Worm (Caenorhabditis elegans) whole organism, late embryonic: Measurements from ENCODE around the gene dot-1.4.
A peak's percentile ranks its signal among the peaks of the same experiment; 100 is the strongest.

Experiments
- C08G9.2 ChIP-seq: sonication (generic microtip); optimal IDR thresholded peaks from 2 replicates; lab custom pipeline; 2016; ENCODE audit warnings: mild to moderate bottlenecking, missing genetic modification characterization, moderate library complexity, missing compliant biosample characterization
- C38D4.7 ChIP-seq: fragments of 200-800 bp; sonication (Bioruptor generic); optimal IDR thresholded peaks from 2 replicates; lab custom pipeline; 2018; ENCODE audit warnings: mild to moderate bottlenecking, missing genetic modification characterization, moderate library complexity, missing compliant biosample characterization
- K02D7.2 ChIP-seq: sonication (generic microtip); optimal IDR thresholded peaks from 2 replicates; lab custom pipeline; 2017; ENCODE audit warnings: mild to moderate bottlenecking, missing genetic modification characterization, missing compliant biosample characterization
- K09A11.1 ChIP-seq: sonication (generic microtip); optimal IDR thresholded peaks from 2 replicates; lab custom pipeline; 2017; ENCODE audit warnings: antibody characterized with exemption, mild to moderate bottlenecking, missing genetic modification characterization, missing compliant biosample characterization; ENCODE audit not compliant: insufficient read depth
- ama-1 ChIP-seq: fragments of 150-350 bp; optimal IDR thresholded peaks from 2 replicates; lab custom pipeline; 2014
- ceh-18 ChIP-seq: sonication (generic microtip); optimal IDR thresholded peaks from 2 replicates; lab custom pipeline; 2016; ENCODE audit warnings: missing genetic modification characterization, missing compliant biosample characterization
- ceh-19 ChIP-seq: fragments of 200-800 bp; sonication (Bioruptor generic); optimal IDR thresholded peaks from 2 replicates; lab custom pipeline; 2018; ENCODE audit warnings: mild to moderate bottlenecking, missing genetic modification characterization, missing compliant biosample characterization
- ceh-2 ChIP-seq: sonication (generic microtip); optimal IDR thresholded peaks from 2 replicates; lab custom pipeline; 2016; ENCODE audit warnings: missing genotype, missing genetic modification characterization, missing compliant biosample characterization
- ceh-22 ChIP-seq: sonication (generic microtip); optimal IDR thresholded peaks from 2 replicates; lab custom pipeline; 2017; ENCODE audit warnings: missing biosample characterization, missing genetic modification characterization
- ceh-24 ChIP-seq: sonication (generic microtip); optimal IDR thresholded peaks from 2 replicates; lab custom pipeline; 2016; ENCODE audit warnings: mild to moderate bottlenecking, missing genetic modification characterization, missing compliant biosample characterization
- ceh-34 ChIP-seq: sonication (generic microtip); optimal IDR thresholded peaks from 2 replicates; lab custom pipeline; 2016; ENCODE audit warnings: mild to moderate bottlenecking, missing genetic modification characterization, missing compliant biosample characterization
- ceh-6 ChIP-seq: fragments of 200-800 bp; sonication (Bioruptor generic); optimal IDR thresholded peaks from 2 replicates; lab custom pipeline; 2018; ENCODE audit warnings: mild to moderate bottlenecking, missing genetic modification characterization, missing compliant biosample characterization
- ceh-9 ChIP-seq: sonication (generic microtip); optimal IDR thresholded peaks from 2 replicates; lab custom pipeline; 2016; ENCODE audit warnings: mild to moderate bottlenecking, missing genetic modification characterization, inconsistent platforms, missing compliant biosample characterization
- che-1 ChIP-seq: sonication (generic microtip); optimal IDR thresholded peaks from 2 replicates; lab custom pipeline; 2016; ENCODE audit warnings: mild to moderate bottlenecking, missing genetic modification characterization, missing compliant biosample characterization
- dmd-4 ChIP-seq: sonication (generic microtip); optimal IDR thresholded peaks from 2 replicates; lab custom pipeline; 2016; ENCODE audit warnings: borderline replicate concordance, missing genetic modification characterization, missing compliant biosample characterization
- elt-2 ChIP-seq: sonication (generic microtip); optimal IDR thresholded peaks from 2 replicates; lab custom pipeline; 2016; ENCODE audit warnings: missing genetic modification reagents, missing genetic modification characterization, missing compliant biosample characterization
- ets-4 ChIP-seq: sonication (generic microtip); optimal IDR thresholded peaks from 2 replicates; lab custom pipeline; 2016; ENCODE audit warnings: missing genetic modification characterization, missing compliant biosample characterization
- fax-1 ChIP-seq: sonication (generic microtip); optimal IDR thresholded peaks from 2 replicates; lab custom pipeline; 2016; ENCODE audit warnings: missing genotype, missing genetic modification characterization, missing compliant biosample characterization
- fkh-10 ChIP-seq: fragments of 150-350 bp; optimal IDR thresholded peaks from 2 replicates; lab custom pipeline; 2014; ENCODE audit warnings: missing biosample characterization, missing genetic modification reagents, missing genetic modification characterization
- fkh-6 ChIP-seq: sonication (generic microtip); optimal IDR thresholded peaks from 2 replicates; lab custom pipeline; 2016; ENCODE audit warnings: missing genetic modification characterization, missing compliant biosample characterization
- hlh-13 ChIP-seq: fragments of 200-800 bp; sonication (Bioruptor generic); optimal IDR thresholded peaks from 2 replicates; lab custom pipeline; 2018; ENCODE audit warnings: mild to moderate bottlenecking, missing genetic modification characterization, missing compliant biosample characterization
- hlh-6 ChIP-seq: sonication (generic microtip); optimal IDR thresholded peaks from 2 replicates; lab custom pipeline; 2016; ENCODE audit warnings: missing genotype, missing genetic modification characterization, missing compliant biosample characterization
- hlh-8 ChIP-seq: sonication (generic microtip); optimal IDR thresholded peaks from 2 replicates; lab custom pipeline; 2016; ENCODE audit warnings: missing genotype, missing genetic modification characterization, missing compliant biosample characterization
- mec-3 ChIP-seq: sonication (generic microtip); optimal IDR thresholded peaks from 2 replicates; lab custom pipeline; 2016; ENCODE audit warnings: borderline replicate concordance, missing genetic modification characterization, missing compliant biosample characterization
- nhr-232 ChIP-seq: sonication (generic microtip); optimal IDR thresholded peaks from 2 replicates; lab custom pipeline; 2016; ENCODE audit warnings: missing genetic modification characterization, missing compliant biosample characterization
- npax-4 ChIP-seq: sonication (generic microtip); optimal IDR thresholded peaks from 2 replicates; lab custom pipeline; 2016; ENCODE audit warnings: missing genetic modification characterization, missing compliant biosample characterization
- odd-2 ChIP-seq: sonication (generic microtip); optimal IDR thresholded peaks from 2 replicates; lab custom pipeline; 2017; ENCODE audit warnings: antibody characterized with exemption, mild to moderate bottlenecking, missing genetic modification characterization, missing compliant biosample characterization
- pag-3 ChIP-seq: sonication (generic microtip); optimal IDR thresholded peaks from 2 replicates; lab custom pipeline; 2016; ENCODE audit warnings: missing compliant biosample characterization, missing genetic modification characterization, borderline replicate concordance
- pat-9 ChIP-seq: fragments of 200-800 bp; sonication (Bioruptor generic); optimal IDR thresholded peaks from 2 replicates; lab custom pipeline; 2018; ENCODE audit warnings: mild to moderate bottlenecking, missing genetic modification characterization, moderate library complexity, missing compliant biosample characterization
- pha-2 ChIP-seq: sonication (generic microtip); optimal IDR thresholded peaks from 2 replicates; lab custom pipeline; 2017; ENCODE audit warnings: mild to moderate bottlenecking, missing genetic modification characterization, missing compliant biosample characterization
- pha-4 ChIP-seq: fragments of 150-350 bp; optimal IDR thresholded peaks from 2 replicates; lab custom pipeline; 2018; ENCODE audit warnings: missing biosample characterization, missing genetic modification reagents, missing genetic modification characterization
- pqm-1 ChIP-seq: sonication (generic microtip); optimal IDR thresholded peaks from 2 replicates; lab custom pipeline; 2016; ENCODE audit warnings: missing genetic modification characterization, missing compliant biosample characterization
- ref-2 ChIP-seq: sonication (generic microtip); optimal IDR thresholded peaks from 2 replicates; lab custom pipeline; 2016; ENCODE audit warnings: missing genetic modification characterization, missing compliant biosample characterization
- rnt-1 ChIP-seq: sonication (generic microtip); optimal IDR thresholded peaks from 2 replicates; lab custom pipeline; 2016; ENCODE audit warnings: missing genetic modification characterization, missing compliant biosample characterization
- sdc-2 ChIP-seq: sonication (generic microtip); optimal IDR thresholded peaks from 2 replicates; lab custom pipeline; 2016; ENCODE audit warnings: missing genotype, missing genetic modification characterization, missing compliant biosample characterization
- sox-4 ChIP-seq: sonication (generic microtip); optimal IDR thresholded peaks from 2 replicates; lab custom pipeline; 2017; ENCODE audit warnings: mild to moderate bottlenecking, missing genetic modification characterization, inconsistent platforms, missing compliant biosample characterization
- syd-9 ChIP-seq: sonication (generic microtip); optimal IDR thresholded peaks from 2 replicates; lab custom pipeline; 2016; ENCODE audit warnings: mild to moderate bottlenecking, missing genetic modification characterization, moderate library complexity, missing compliant biosample characterization
- tbx-2 ChIP-seq: sonication (generic microtip); optimal IDR thresholded peaks from 2 replicates; lab custom pipeline; 2016; ENCODE audit warnings: missing genetic modification characterization, missing compliant biosample characterization
- tbx-7 ChIP-seq: sonication (generic microtip); optimal IDR thresholded peaks from 2 replicates; lab custom pipeline; 2016; ENCODE audit warnings: missing genotype, missing genetic modification characterization, missing compliant biosample characterization
- ttx-3 ChIP-seq: sonication (generic microtip); optimal IDR thresholded peaks from 2 replicates; lab custom pipeline; 2016; ENCODE audit warnings: missing genetic modification reagents, missing genetic modification characterization, missing compliant biosample characterization
- unc-42 ChIP-seq: sonication (generic microtip); optimal IDR thresholded peaks from 2 replicates; lab custom pipeline; 2016; ENCODE audit warnings: missing genotype, missing genetic modification characterization, missing compliant biosample characterization
- unc-86 ChIP-seq: sonication (generic microtip); optimal IDR thresholded peaks from 2 replicates; lab custom pipeline; 2016; ENCODE audit warnings: missing genetic modification characterization, missing compliant biosample characterization
- zip-5 ChIP-seq: sonication (generic microtip); optimal IDR thresholded peaks from 2 replicates; lab custom pipeline; 2016; ENCODE audit warnings: missing genetic modification characterization, missing compliant biosample characterization
- ztf-16 ChIP-seq: sonication (generic microtip); optimal IDR thresholded peaks from 2 replicates; lab custom pipeline; 2017; ENCODE audit warnings: missing genetic modification characterization, missing compliant biosample characterization

dot-1.4 gene

DNA sequence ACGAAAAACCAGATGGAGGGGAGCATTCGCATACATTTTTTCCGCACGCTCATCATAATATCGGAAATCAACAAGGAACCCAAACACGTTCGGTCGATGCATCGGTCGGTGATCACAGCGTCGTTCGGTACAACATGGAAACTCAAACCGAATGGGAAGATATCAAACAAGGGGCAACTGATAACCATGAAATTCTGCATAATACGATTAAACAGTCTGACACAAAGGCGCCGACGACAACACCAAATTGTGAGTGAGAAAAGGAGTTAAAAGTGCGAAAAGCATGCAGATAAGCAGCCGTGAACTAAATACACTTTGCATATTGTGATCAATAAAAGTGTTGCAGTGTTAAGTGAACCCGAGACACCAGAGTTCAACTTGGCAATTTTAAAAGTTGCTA is 6.2 kb downstream of the dot-1.4 start:
- TF ChIP-seq pha-2 (tag; lab: Kevin White, UChicago) (no peak), hlh-6 (tag; lab: Kevin White, UChicago) (no peak), ztf-16 (tag; lab: Kevin White, UChicago) (no peak), pag-3 (tag; lab: Kevin White, UChicago) (no peak), sox-4 (tag; lab: Kevin White, UChicago) (no peak), ceh-6 (GFP tag; lab: Kevin White, UChicago) (no peak), pha-4 (tag; lab: Kevin White, UChicago) (no peak), fax-1 (tag; lab: Kevin White, UChicago) (no peak), hlh-13 (GFP tag; lab: Kevin White, UChicago) (no peak), ref-2 (tag; lab: Kevin White, UChicago) (no peak), che-1 (tag; lab: Kevin White, UChicago) (no peak), ets-4 (tag; lab: Kevin White, UChicago) (no peak), odd-2 (tag; lab: Kevin White, UChicago) (no peak), ceh-9 (tag; lab: Kevin White, UChicago) (no peak)

DNA sequence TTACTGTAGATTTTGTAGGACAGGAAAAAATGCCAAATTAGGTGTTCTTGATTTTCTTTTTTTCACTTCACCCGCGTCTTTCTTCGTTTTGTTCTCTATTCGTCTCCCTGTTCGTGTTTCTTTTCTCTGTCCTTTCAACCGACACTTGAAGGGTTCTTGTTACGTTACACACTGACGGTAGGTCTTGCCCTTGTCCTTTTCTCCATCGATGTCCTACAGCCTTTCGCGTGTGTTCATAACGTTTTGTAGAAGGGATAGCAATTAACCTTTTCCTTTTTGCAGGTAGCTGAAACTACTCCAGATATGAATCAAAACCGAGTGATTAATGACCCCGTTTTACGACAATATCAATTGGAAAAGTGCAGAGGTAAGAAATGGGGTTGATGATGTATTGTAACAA is 7.3 kb downstream of the dot-1.4 start, which contains the start of gene F55G7.1:
Gene F55G7.1, plus strand, starts transcription at position 276 of the 400 bp plus-strand sequence.
- TF ChIP-seq rnt-1 (no peak), ztf-16 (tag; lab: Kevin White, UChicago) (no peak), sox-4 (tag; lab: Kevin White, UChicago) (no peak), fkh-10 (GFP tag; lab: Kevin White, UChicago) (no peak), pha-2 (tag; lab: Kevin White, UChicago) (no peak), unc-42 (tag; lab: Kevin White, UChicago) (no peak), ref-2 (tag; lab: Kevin White, UChicago) (peak; percentile 9), mec-3 (no peak), sdc-2 (peak; percentile 97)

DNA sequence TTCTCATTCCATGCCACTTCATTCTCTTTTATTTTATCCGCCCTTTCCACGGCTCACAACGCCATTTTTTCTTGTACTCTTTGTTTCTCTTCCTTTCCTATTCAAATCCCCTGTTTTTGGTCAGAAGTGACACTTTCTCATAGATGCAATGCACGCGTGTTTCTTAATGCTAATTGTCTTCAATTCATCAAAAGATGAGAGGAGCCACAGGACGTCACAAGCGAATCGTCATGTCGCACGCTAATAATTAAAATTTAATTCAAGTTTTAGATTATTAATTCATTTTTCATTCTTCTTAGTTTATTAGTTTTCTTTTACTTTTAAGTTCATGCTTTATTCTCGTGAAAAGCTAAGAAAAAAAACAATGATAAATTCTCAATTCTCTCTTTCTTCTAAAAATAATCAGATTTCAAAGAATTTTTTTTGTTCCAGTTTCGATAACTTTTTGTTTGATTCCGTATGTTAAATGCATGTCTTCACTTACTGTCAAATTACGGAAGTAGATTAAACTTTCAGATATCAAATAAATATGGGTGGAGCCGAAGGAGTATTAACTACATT is 10.7 kb downstream of the dot-1.4 start, which contains the start of gene Y62H9A.14:
Gene Y62H9A.14, plus strand, starts transcription at position 511 of the 561 bp plus-strand sequence.
- TF ChIP-seq zip-5 (tag; lab: Kevin White, UChicago), result no peak
- no peak for TF ChIP-seq ceh-9 (tag; lab: Kevin White, UChicago)
- no peak for TF ChIP-seq hlh-8 (tag; lab: Kevin White, UChicago)
- no peak for TF ChIP-seq pha-2 (tag; lab: Kevin White, UChicago)
- no peak for TF ChIP-seq tbx-2
- TF ChIP-seq C38D4.7, result no peak
- no peak for TF ChIP-seq ceh-24 (tag; lab: Kevin White, UChicago)
- TF ChIP-seq ceh-22 (tag; lab: Kevin White, UChicago), result no peak
- TF ChIP-seq ets-4 (tag; lab: Kevin White, UChicago), result no peak
- TF ChIP-seq dmd-4 (tag; lab: Kevin White, UChicago), result no peak
- TF ChIP-seq K02D7.2 (tag; lab: Kevin White, UChicago), result no peak
- no peak for TF ChIP-seq unc-86 (tag; lab: Kevin White, UChicago)
- no peak for TF ChIP-seq ceh-34
- TF ChIP-seq ama-1 (lab: Kevin White, UChicago), result no peak
- TF ChIP-seq ceh-18, result no peak
- no peak for TF ChIP-seq elt-2

DNA sequence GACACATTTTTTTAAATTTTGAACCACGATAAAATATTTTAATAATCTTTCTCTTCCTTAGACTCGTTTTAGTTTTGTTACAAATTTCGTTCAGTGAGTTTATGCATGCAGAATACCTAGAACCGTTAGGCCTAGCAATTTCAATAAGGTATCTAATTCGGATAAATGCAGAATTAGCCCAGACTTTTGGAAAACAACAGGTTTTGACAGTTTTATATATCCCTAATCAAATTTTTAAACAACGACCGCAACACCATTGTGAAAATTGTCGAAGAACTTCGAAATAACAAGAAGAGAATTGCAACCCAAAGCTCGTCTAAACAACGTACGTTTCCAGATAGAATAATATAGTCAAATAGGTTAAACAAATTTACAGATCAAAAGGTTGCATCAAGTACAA is 13.5 kb downstream of the dot-1.4 start, which contains the start of gene Y62H9A.16:
Gene Y62H9A.16, plus strand, starts transcription at position 301 of the 400 bp plus-strand sequence.
- TF ChIP-seq fkh-10 (GFP tag; lab: Kevin White, UChicago) (no peak), ceh-6 (GFP tag; lab: Kevin White, UChicago) (no peak), tbx-7 (tag; lab: Kevin White, UChicago) (no peak), ttx-3 (tag; lab: Kevin White, UChicago) (no peak), dmd-4 (tag; lab: Kevin White, UChicago) (no peak), syd-9 (tag; lab: Kevin White, UChicago) (no peak), ceh-18 (no peak), ceh-19 (GFP tag; lab: Kevin White, UChicago) (no peak), C38D4.7 (no peak), pha-2 (tag; lab: Kevin White, UChicago) (no peak), pat-9 (tag; lab: Kevin White, UChicago) (no peak), npax-4 (no peak), K09A11.1 (no peak), zip-5 (tag; lab: Kevin White, UChicago) (no peak), pqm-1 (tag; lab: Kevin White, UChicago) (no peak), fkh-6 (tag; lab: Kevin White, UChicago) (no peak), C08G9.2 (tag; lab: Kevin White, UChicago) (no peak), ceh-2 (tag; lab: Kevin White, UChicago) (no peak), nhr-232 (tag; lab: Kevin White, UChicago) (no peak)
